Fruit fly (Drosophila melanogaster): Measurements from ENCODE around the gene CG5246.

The CG5246 gene

dm6 chr3R:17135747-17136146 is at the start of gene CG5246:
TSS of gene CG5246 (plus strand) at chr3R:17136111.
- TF ChIP-seq CTCF (optimal IDR thresholded peaks at IDR 0.05), result no peak
- TF ChIP-seq CG8478 (optimal IDR thresholded peaks at IDR 0.05), result no peak

- TF ChIP-seq CTCF (optimal IDR thresholded peaks at IDR 0.05) (no peak), CG8478 (optimal IDR thresholded peaks at IDR 0.05) (no peak)
Observed at dm6 chr3R:17087977-17088618, 47.8 kb upstream of the CG5246 start, which contains the start of gene cal1. TSS of gene cal1 (plus strand) at chr3R:17088280.

- TF ChIP-seq CTCF (optimal IDR thresholded peaks at IDR 0.05), result peak; percentile 63 to 86
- TF ChIP-seq CG8478 (optimal IDR thresholded peaks at IDR 0.05), result no peak
Observed at dm6 chr3R:17108881-17109280, 27.0 kb upstream of the CG5246 start.

dm6 chr3R:17110880-17111726 is 24.8 kb upstream of the CG5246 start:
- TF ChIP-seq CG8478 (optimal IDR thresholded peaks at IDR 0.05), result no peak
- no peak for TF ChIP-seq CTCF (optimal IDR thresholded peaks at IDR 0.05)

- TF ChIP-seq CG8478 (optimal IDR thresholded peaks at IDR 0.05) (no peak), CTCF (optimal IDR thresholded peaks at IDR 0.05) (no peak)
Observed at dm6 chr3R:17115668-17116067, 20.2 kb upstream of the CG5246 start.

- no peak for TF ChIP-seq CG8478 (optimal IDR thresholded peaks at IDR 0.05)
- TF ChIP-seq CTCF (optimal IDR thresholded peaks at IDR 0.05), result no peak
Observed at dm6 chr3R:17116231-17116630, 19.7 kb upstream of the CG5246 start.

dm6 chr3R:17117607-17118327 is 18.1 kb upstream of the CG5246 start:
- TF ChIP-seq CG8478 (optimal IDR thresholded peaks at IDR 0.05), result no peak
- TF ChIP-seq CTCF (optimal IDR thresholded peaks at IDR 0.05), result no peak

- no peak for TF ChIP-seq CTCF (optimal IDR thresholded peaks at IDR 0.05)
- no peak for TF ChIP-seq CG8478 (optimal IDR thresholded peaks at IDR 0.05)
Observed at dm6 chr3R:17118917-17119378, 17.0 kb upstream of the CG5246 start.

dm6 chr3R:17120165-17120564 is 15.7 kb upstream of the CG5246 start, which contains the start of gene CG34278:
TSS of gene CG34278 (plus strand) at chr3R:17120465.
- TF ChIP-seq CG8478 (optimal IDR thresholded peaks at IDR 0.05), result no peak
- TF ChIP-seq CTCF (optimal IDR thresholded peaks at IDR 0.05), result no peak

- TF ChIP-seq CTCF (optimal IDR thresholded peaks at IDR 0.05) (no peak), CG8478 (optimal IDR thresholded peaks at IDR 0.05) (no peak)
Observed at dm6 chr3R:17121277-17121676, 14.6 kb upstream of the CG5246 start, which contains the start of gene CG42779. TSS of gene CG42779 (plus strand) at chr3R:17121577.

dm6 chr3R:17122796-17123504 is 13.0 kb upstream of the CG5246 start:
- TF ChIP-seq CTCF (optimal IDR thresholded peaks at IDR 0.05) (no peak), CG8478 (optimal IDR thresholded peaks at IDR 0.05) (no peak)

- no peak for TF ChIP-seq CTCF (optimal IDR thresholded peaks at IDR 0.05)
Observed at dm6 chr3R:17124177-17124576, 11.7 kb upstream of the CG5246 start, which contains the start of gene CG45079. TSS of gene CG45079 (plus strand) at chr3R:17124477.

- TF ChIP-seq CG8478 (optimal IDR thresholded peaks at IDR 0.05) (no peak), CTCF (optimal IDR thresholded peaks at IDR 0.05) (no peak)
Observed at dm6 chr3R:17125339-17126044, 10.4 kb upstream of the CG5246 start, which contains the start of gene cher. TSS of gene cher (minus strand) at chr3R:17125389.

dm6 chr3R:17126838-17127237 is 9.1 kb upstream of the CG5246 start, which contains the start of the genes CG17477 and CG31269:
TSS of gene CG17477 (minus strand) at chr3R:17126938.
TSS of gene CG31269 (plus strand) at chr3R:17127126.
- no peak for TF ChIP-seq CG8478 (optimal IDR thresholded peaks at IDR 0.05)
